Worm (Caenorhabditis elegans) whole organism, L4 larva: ENCODE results near the gene Y75B12B.13.

Experiments
- D1046.2 ChIP-seq: fragments of 200-800 bp; sonication (Bioruptor generic); IDR thresholded peaks from 2 replicates; pipeline ENCODE4 v1.3.6; 2022; ENCODE audit warnings: missing genetic modification characterization, missing compliant biosample characterization
- Y75B8A.6 ChIP-seq: fragments of 200-800 bp; sonication (Bioruptor generic); IDR thresholded peaks from 2 replicates; pipeline ENCODE4 v1.3.6; 2022; ENCODE audit warnings: missing genetic modification reagents, missing genetic modification characterization, missing compliant biosample characterization
- aha-1 ChIP-seq: fragments of 150-350 bp; peaks from one replicate; lab custom pipeline; 2014; ENCODE audit warnings: missing biosample characterization, missing genetic modification characterization
- ama-1 ChIP-seq: fragments of 150-350 bp; optimal IDR thresholded peaks from 2 replicates; lab custom pipeline; 2014; ENCODE audit warnings: inconsistent platforms, mixed read lengths
- ceh-20 ChIP-seq: fragments of 200-800 bp; sonication (Bioruptor generic); IDR thresholded peaks from 2 replicates; pipeline ENCODE4 v1.3.6; 2022; ENCODE audit warnings: missing genetic modification reagents, missing genetic modification characterization, missing compliant biosample characterization
- ceh-62 ChIP-seq: sonication (generic microtip); optimal IDR thresholded peaks from 2 replicates; lab custom pipeline; 2017; ENCODE audit warnings: missing biosample characterization, missing genetic modification characterization
- cey-2 ChIP-seq: sonication (generic microtip); optimal IDR thresholded peaks from 3 replicates; lab custom pipeline; 2017; ENCODE audit warnings: missing genetic modification characterization, mild to moderate bottlenecking, missing compliant biosample characterization, antibody characterized with exemption, borderline replicate concordance; ENCODE audit not compliant: insufficient read depth
- daf-12 ChIP-seq: fragments of 150-350 bp; optimal IDR thresholded peaks from 2 replicates; lab custom pipeline; 2014; ENCODE audit warnings: missing biosample characterization, missing genetic modification reagents, missing genetic modification characterization
- dmd-6 ChIP-seq: fragments of 200-800 bp; sonication (Bioruptor generic); IDR thresholded peaks from 2 replicates; pipeline ENCODE4 v1.3.6; 2022; ENCODE audit warnings: missing genetic modification reagents, missing genetic modification characterization, missing compliant biosample characterization
- dpl-1 ChIP-seq: fragments of 150-350 bp; optimal IDR thresholded peaks from 2 replicates; lab custom pipeline; 2014; ENCODE audit warnings: missing biosample characterization, missing genetic modification reagents, missing genetic modification characterization
- duxl-1 ChIP-seq: sonication (generic microtip); optimal IDR thresholded peaks from 2 replicates; lab custom pipeline; 2016; ENCODE audit warnings: mild to moderate bottlenecking, missing genetic modification characterization, moderate library complexity, missing compliant biosample characterization; ENCODE audit not compliant: poor library complexity
- egl-27 ChIP-seq: sonication (generic microtip); optimal IDR thresholded peaks from 3 replicates; lab custom pipeline; 2017; ENCODE audit warnings: missing biosample characterization, missing genetic modification reagents, missing genetic modification characterization
- fkh-10 ChIP-seq: fragments of 150-350 bp; optimal IDR thresholded peaks from 2 replicates; lab custom pipeline; 2014; ENCODE audit warnings: missing biosample characterization, missing genetic modification reagents, missing genetic modification characterization
- lim-7 ChIP-seq: fragments of 200-800 bp; sonication (Bioruptor generic); IDR thresholded peaks from 2 replicates; pipeline ENCODE4 v1.3.6; 2022; ENCODE audit warnings: missing genetic modification characterization, missing compliant biosample characterization
- lin-13 ChIP-seq: fragments of 150-350 bp; optimal IDR thresholded peaks from 2 replicates; lab custom pipeline; 2014; ENCODE audit warnings: missing biosample characterization, missing genetic modification reagents, missing genetic modification characterization
- lin-38 ChIP-seq: fragments of 200-800 bp; sonication (Bioruptor generic); IDR thresholded peaks from 2 replicates; pipeline ENCODE4 v1.3.6; 2022; ENCODE audit warnings: missing genetic modification reagents, missing genetic modification characterization, missing compliant biosample characterization
- lin-39 ChIP-seq: fragments of 150-350 bp; optimal IDR thresholded peaks from 2 replicates; lab custom pipeline; 2014; ENCODE audit warnings: missing biosample characterization, missing genetic modification reagents, missing genetic modification characterization
- mdt-29 ChIP-seq: fragments of 200-800 bp; sonication (Bioruptor generic); IDR thresholded peaks from 2 replicates; pipeline ENCODE4 v1.3.6; 2022; ENCODE audit warnings: missing genetic modification reagents, missing genetic modification characterization, missing compliant biosample characterization
- mep-1 ChIP-seq: fragments of 150-350 bp; sonication (generic microtip); optimal IDR thresholded peaks from 3 replicates; lab custom pipeline; 2014; ENCODE audit warnings: missing biosample characterization, missing genetic modification characterization
- mxl-2 ChIP-seq: fragments of 200-800 bp; sonication (Bioruptor generic); conservative IDR thresholded peaks from 2 replicates; pipeline ENCODE4 v1.3.6; 2022; ENCODE audit warnings: missing genetic modification reagents, missing genetic modification characterization, missing compliant biosample characterization
- nhr-25 ChIP-seq: sonication (generic microtip); optimal IDR thresholded peaks from 2 replicates; lab custom pipeline; 2017; ENCODE audit warnings: missing genetic modification characterization, mild to moderate bottlenecking, missing compliant biosample characterization, antibody characterized with exemption, moderate library complexity, borderline replicate concordance; ENCODE audit not compliant: insufficient read depth
- nhr-41 ChIP-seq: fragments of 200-800 bp; sonication (Bioruptor generic); IDR thresholded peaks from 2 replicates; pipeline ENCODE4 v1.3.6; 2022; ENCODE audit warnings: missing genetic modification reagents, missing genetic modification characterization, missing compliant biosample characterization
- nhr-48 ChIP-seq: sonication (generic microtip); optimal IDR thresholded peaks from 2 replicates; lab custom pipeline; 2016; ENCODE audit warnings: mild to moderate bottlenecking, missing genetic modification characterization, missing compliant biosample characterization
- nhr-6 ChIP-seq: fragments of 150-350 bp; optimal IDR thresholded peaks from 2 replicates; lab custom pipeline; 2014; ENCODE audit warnings: missing biosample characterization, missing genetic modification characterization
- nhr-76 ChIP-seq: fragments of 150-350 bp; optimal IDR thresholded peaks from 2 replicates; lab custom pipeline; 2014; ENCODE audit warnings: missing biosample characterization, missing genetic modification characterization
- pha-4 ChIP-seq, 2 experiments: fragments of 150-350 bp in 1 of 2; fragments of 200-800 bp in 1 of 2; sonication (Bioruptor generic) in 1 of 2; IDR thresholded peaks in 1 of 2; optimal IDR thresholded peaks in 1 of 2; 2 replicates each; pipeline versions ENCODE4 v1.3.6 to Lab custom; 2014 to 2022; ENCODE audit warnings: missing genetic modification characterization in 2 of 2, missing genetic modification reagents in 2 of 2, missing biosample characterization in 1 of 2, missing compliant biosample characterization in 1 of 2
- php-3 ChIP-seq: fragments of 200-800 bp; sonication (Bioruptor generic); IDR thresholded peaks from 2 replicates; pipeline ENCODE4 v1.3.6; 2022; ENCODE audit warnings: missing genetic modification reagents, missing genetic modification characterization, missing compliant biosample characterization
- snpc-1.2 ChIP-seq: fragments of 200-800 bp; sonication (Bioruptor generic); IDR thresholded peaks from 2 replicates; pipeline ENCODE4 v1.3.6; 2022; ENCODE audit warnings: missing genetic modification reagents, missing genetic modification characterization, missing compliant biosample characterization
- tra-1 ChIP-seq: fragments of 200-800 bp; sonication (Bioruptor generic); IDR thresholded peaks from 2 replicates; pipeline ENCODE4 v1.3.6; 2022; ENCODE audit warnings: missing genetic modification reagents, missing genetic modification characterization, missing compliant biosample characterization
- unc-130 ChIP-seq: sonication (generic microtip); optimal IDR thresholded peaks from 2 replicates; lab custom pipeline; 2016; ENCODE audit warnings: missing genetic modification reagents, missing genetic modification characterization, missing compliant biosample characterization
- unc-62 ChIP-seq, 3 experiments: fragments of 150-350 bp in 1 of 3; sonication (generic microtip); optimal IDR thresholded peaks in 2 of 3; peaks in 1 of 3; 1 replicate in 1 of 3; 2 replicates in 2 of 3; lab custom pipeline; 2014 to 2017; ENCODE audit warnings: missing biosample characterization in 3 of 3, missing genetic modification characterization in 3 of 3, missing genetic modification reagents in 3 of 3, missing genotype in 1 of 3
- zfp-2 ChIP-seq: sonication (generic microtip); optimal IDR thresholded peaks from 2 replicates; lab custom pipeline; 2016; ENCODE audit warnings: mild to moderate bottlenecking, missing genetic modification characterization, missing compliant biosample characterization
- ztf-11 ChIP-seq: fragments of 150-350 bp; optimal IDR thresholded peaks from 2 replicates; lab custom pipeline; 2014; ENCODE audit warnings: missing biosample characterization, missing genetic modification characterization
- ztf-7 ChIP-seq: fragments of 150-350 bp; optimal IDR thresholded peaks from 2 replicates; lab custom pipeline; 2014; ENCODE audit warnings: missing biosample characterization, missing genetic modification characterization

Y75B12B.13 gene

ce11 chrV:15238552-15238951 is 44.7 kb upstream of the Y75B12B.13 start, which contains the start of gene srw-12:
Gene srw-12, minus strand, starts transcription at chrV:15238652.
- TF ChIP-seq nhr-25 (no peak), lin-13 (GFP tag; lab: Kevin White, UChicago) (no peak), ztf-7 (no peak), unc-62 (GFP tag; optimal IDR thresholded peaks at IDR 0.05 in 1 of 2; lab: Kevin White, UChicago) (peak in 1 of 2 experiments; percentile 33), unc-62 (tag; optimal IDR thresholded peaks at IDR 0.05; lab: Kevin White, UChicago) (no peak), daf-12 (no peak), lin-39 (tag; lab: Kevin White, UChicago) (no peak)

ce11 chrV:15235661-15236060 is 41.9 kb upstream of the Y75B12B.13 start, which contains the start of gene nhr-164:
Gene nhr-164, minus strand, starts transcription at chrV:15235761.
- TF ChIP-seq dpl-1 (GFP tag; lab: Kevin White, UChicago) = no peak
- TF ChIP-seq ceh-62 = no peak
- TF ChIP-seq mdt-29 (GFP tag; lab: Robert Waterston, UW) = no peak
- no peak for TF ChIP-seq Y75B8A.6 (GFP tag; lab: Robert Waterston, UW)
- TF ChIP-seq mep-1 (tag; lab: Kevin White, UChicago) = no peak
- TF ChIP-seq nhr-76 = no peak
- no peak for TF ChIP-seq cey-2
- no peak for TF ChIP-seq nhr-48 (tag; lab: Kevin White, UChicago)
- TF ChIP-seq fkh-10 (GFP tag; lab: Kevin White, UChicago) = no peak
- TF ChIP-seq D1046.2 (GFP tag; lab: Robert Waterston, UW) = no peak
- TF ChIP-seq unc-62 (GFP tag; optimal IDR thresholded peaks at IDR 0.05 in 1 of 2; lab: Kevin White, UChicago) = no peak
- no peak for TF ChIP-seq unc-62 (tag; optimal IDR thresholded peaks at IDR 0.05; lab: Kevin White, UChicago)
- no peak for TF ChIP-seq dmd-6 (GFP tag; lab: Robert Waterston, UW)
- no peak for TF ChIP-seq daf-12
- TF ChIP-seq php-3 (GFP tag; lab: Robert Waterston, UW) = no peak
- no peak for TF ChIP-seq lim-7 (GFP tag; lab: Robert Waterston, UW)

- TF ChIP-seq tra-1 (GFP tag; lab: Robert Waterston, UW) (no peak), nhr-6 (no peak), ama-1 (lab: Kevin White, UChicago) (no peak), aha-1 (tag; lab: Kevin White, UChicago) (peak; percentile 29), nhr-41 (GFP tag; lab: Robert Waterston, UW) (no peak)
Measured at ce11 chrV:15232200-15232599, 38.4 kb upstream of the Y75B12B.13 start, which contains the start of gene srw-13. Gene srw-13, plus strand, starts transcription at chrV:15232500.

ce11 chrV:15230243-15230642 is 36.4 kb upstream of the Y75B12B.13 start, which contains the start of gene srw-15:
Gene srw-15, plus strand, starts transcription at chrV:15230543.
- TF ChIP-seq D1046.2 (GFP tag; lab: Robert Waterston, UW) (no peak), unc-62 (GFP tag; optimal IDR thresholded peaks at IDR 0.05 in 1 of 2; lab: Kevin White, UChicago) (no peak), unc-62 (tag; optimal IDR thresholded peaks at IDR 0.05; lab: Kevin White, UChicago) (no peak), lin-38 (GFP tag; lab: Robert Waterston, UW) (no peak), pha-4 (GFP tag; IDR thresholded peaks at IDR 0.05; lab: Robert Waterston, UW) (no peak), pha-4 (tag; optimal IDR thresholded peaks at IDR 0.05; lab: Kevin White, UChicago) (no peak), ceh-20 (GFP tag; lab: Robert Waterston, UW) (no peak), zfp-2 (tag; lab: Kevin White, UChicago) (no peak), egl-27 (no peak), unc-130 (GFP tag; lab: Kevin White, UChicago) (no peak), snpc-1.2 (GFP tag; lab: Robert Waterston, UW) (no peak), mxl-2 (GFP tag; lab: Robert Waterston, UW) (no peak), dpl-1 (GFP tag; lab: Kevin White, UChicago) (no peak), ztf-11 (tag; lab: Kevin White, UChicago) (no peak), dmd-6 (GFP tag; lab: Robert Waterston, UW) (no peak), duxl-1 (tag; lab: Kevin White, UChicago) (no peak), nhr-41 (GFP tag; lab: Robert Waterston, UW) (no peak)
